Fruit fly (Drosophila melanogaster) whole organism, embryonic: ENCODE results near the gene ida.

Experiments used
- CG1024 ChIP-seq: fragments of 200-800 bp; sonication (Bioruptor generic); IDR thresholded peaks from 2 replicates; pipeline ENCODE4 v1.3.6; 2022; ENCODE audit warnings: missing biosample characterization, missing genetic modification characterization
- CG10274 ChIP-seq: fragments of 200-800 bp; sonication (Bioruptor generic); optimal IDR thresholded peaks from 3 replicates; lab custom pipeline; 2017; ENCODE audit warnings: missing biosample characterization, mild to moderate bottlenecking, missing genetic modification characterization
- CG34422 ChIP-seq: fragments of 200-800 bp; sonication (Bioruptor generic); IDR thresholded peaks from 3 replicates; pipeline ENCODE4 v1.3.6; 2022; ENCODE audit warnings: missing biosample characterization, missing genetic modification characterization
- ap ChIP-seq: fragments of 200-800 bp; sonication (Bioruptor generic); IDR thresholded peaks from 2 replicates; pipeline ENCODE4 v1.3.6; 2022; ENCODE audit warnings: missing biosample characterization, missing genetic modification characterization
- crc ChIP-seq: fragments of 200-800 bp; sonication (Bioruptor generic); optimal IDR thresholded peaks from 2 replicates; lab custom pipeline; 2016; ENCODE audit warnings: missing biosample characterization, missing genetic modification characterization
- ewg ChIP-seq: fragments of 200-800 bp; sonication (Bioruptor generic); optimal IDR thresholded peaks from 3 replicates; lab custom pipeline; 2017; ENCODE audit warnings: mild to moderate bottlenecking, missing biosample characterization, missing genetic modification reagents, missing genetic modification characterization
- sqz ChIP-seq: fragments of 200-800 bp; sonication (Bioruptor generic); optimal IDR thresholded peaks from 3 replicates; lab custom pipeline; 2018; ENCODE audit warnings: missing biosample characterization, mild to moderate bottlenecking, missing genetic modification characterization

DNA sequence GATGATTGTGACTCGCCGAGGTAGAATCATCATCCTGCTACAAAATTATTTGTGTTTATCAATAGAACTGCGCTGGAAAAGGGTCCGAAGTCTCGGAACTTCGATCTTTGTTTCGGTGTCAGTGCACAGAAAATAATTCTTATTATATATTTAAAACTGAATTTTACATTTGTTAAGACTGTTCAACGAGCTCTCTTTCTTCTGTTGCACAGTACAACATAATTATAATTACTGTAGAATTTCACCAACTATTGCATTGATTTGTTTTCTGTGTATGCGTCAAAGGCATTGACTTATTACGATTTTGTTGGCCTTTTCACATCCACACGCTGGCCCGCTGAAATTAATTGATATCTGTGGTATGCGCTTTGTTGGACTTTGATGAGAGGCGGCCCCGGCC is 41.7 kb upstream of the ida start:
- TF ChIP-seq sqz (GFP tag; lab: Kevin White, UChicago) = no peak
- TF ChIP-seq ap = no peak
- TF ChIP-seq CG34422 (GFP tag; lab: Robert Waterston, UW) = no peak
- TF ChIP-seq CG1024 (GFP tag; lab: Robert Waterston, UW) = no peak
- no peak for TF ChIP-seq ewg (GFP tag; lab: Kevin White, UChicago)
- TF ChIP-seq crc (GFP tag; lab: Kevin White, UChicago) = no peak
- TF ChIP-seq CG10274 (GFP tag; lab: Kevin White, UChicago) = no peak
